Fruit fly (Drosophila melanogaster): ENCODE results near the gene CG15399.

CG15399 gene

DNA sequence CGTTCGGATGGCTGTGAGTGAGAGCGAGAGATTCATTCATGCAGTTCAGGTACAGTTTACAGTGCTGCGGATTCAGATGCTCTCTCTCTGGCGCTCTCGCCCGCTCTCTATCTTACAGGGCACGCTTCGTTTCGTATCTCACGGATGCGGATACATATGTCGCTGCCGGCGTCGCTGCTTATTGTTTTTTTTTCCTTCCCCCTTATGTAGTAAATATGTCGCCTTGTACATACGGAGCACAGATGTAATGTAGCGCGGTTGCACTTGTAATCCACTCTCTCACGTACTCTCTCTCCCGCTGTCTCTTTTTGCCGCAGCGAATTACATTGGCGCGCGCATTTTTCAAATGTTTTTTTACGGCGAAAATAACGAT, 16.3 kb downstream of the CG15399 start (continued):
- TF ChIP-seq ss (GFP tag; optimal IDR thresholded peaks at IDR 0.05) = peak; percentile 71 to 76
- TF ChIP-seq eg (GFP tag; IDR thresholded peaks at IDR 0.05) = no peak

- TF ChIP-seq Eip75B (GFP tag; optimal IDR thresholded peaks at IDR 0.05) = peak; percentile 92
- peak; percentile 84 for TF ChIP-seq fd59A (GFP tag; optimal IDR thresholded peaks at IDR 0.05)
- peak; percentile 35 for TF ChIP-seq fd85E (GFP tag; optimal IDR thresholded peaks at IDR 0.05)
- TF ChIP-seq topi (GFP tag; optimal IDR thresholded peaks at IDR 0.05) = peak; percentile 86
- peak; percentile 69 for TF ChIP-seq CG9139 (GFP tag; optimal IDR thresholded peaks at IDR 0.05)
- peak; percentile 90 for TF ChIP-seq CG6808 (GFP tag; optimal IDR thresholded peaks at IDR 0.05)
- TF ChIP-seq Ets96B (tag; optimal IDR thresholded peaks at IDR 0.05) = peak; percentile 86
- peak; percentile 91 for TF ChIP-seq CG10631 (GFP tag; optimal IDR thresholded peaks at IDR 0.05)
- TF ChIP-seq cyc (GFP tag; optimal IDR thresholded peaks at IDR 0.05) = peak; percentile 64
- peak; percentile 80 to 88 for TF ChIP-seq ss (GFP tag; optimal IDR thresholded peaks at IDR 0.05)
- TF ChIP-seq achi (GFP tag; optimal IDR thresholded peaks at IDR 0.05) = peak; percentile 89
- peak; percentile 81 for TF ChIP-seq CG8632 (GFP tag; optimal IDR thresholded peaks at IDR 0.05)
- peak; percentile 97 for TF ChIP-seq CG32006 (GFP tag; optimal IDR thresholded peaks at IDR 0.05)
- peak; percentile 91 for TF ChIP-seq dac (GFP tag; optimal IDR thresholded peaks at IDR 0.05)
- TF ChIP-seq CG3919 (GFP tag; optimal IDR thresholded peaks at IDR 0.05) = peak; percentile 86
- TF ChIP-seq lz (GFP tag; optimal IDR thresholded peaks at IDR 0.05) = peak; percentile 87
- TF ChIP-seq eg (GFP tag; IDR thresholded peaks at IDR 0.05) = no peak
- TF ChIP-seq CG7368 (GFP tag; optimal IDR thresholded peaks at IDR 0.05) = peak; percentile 74
- peak; percentile 92 for TF ChIP-seq svp (GFP tag)
- peak; percentile 23 for TF ChIP-seq Hr38 (GFP tag; optimal IDR thresholded peaks at IDR 0.05)
- TF ChIP-seq CG8319 (GFP tag; optimal IDR thresholded peaks at IDR 0.05) = peak; percentile 81
- TF ChIP-seq Met (GFP tag; optimal IDR thresholded peaks at IDR 0.05) = peak; percentile 92
- peak; percentile 89 for TF ChIP-seq esn (GFP tag; optimal IDR thresholded peaks at IDR 0.05)
- peak; percentile 89 for TF ChIP-seq pdm3 (GFP tag; optimal IDR thresholded peaks at IDR 0.05)
- no peak for TF ChIP-seq vri (GFP tag; optimal IDR thresholded peaks at IDR 0.05)
- no peak for TF ChIP-seq Gug (GFP tag; IDR thresholded peaks at IDR 0.05)
- no peak for TF ChIP-seq CG15336 (GFP tag; IDR thresholded peaks at IDR 0.05)
- no peak for TF ChIP-seq CG11294 (GFP tag; IDR thresholded peaks at IDR 0.05)
- peak; percentile 95 for TF ChIP-seq CG6276 (GFP tag; optimal IDR thresholded peaks at IDR 0.05)
- peak; percentile 68 for TF ChIP-seq Ets21C (GFP tag; optimal IDR thresholded peaks at IDR 0.05)
- TF ChIP-seq Hr39 (GFP tag; optimal IDR thresholded peaks at IDR 0.05) = peak; percentile 73
- peak; percentile 68 for TF ChIP-seq CG11902 (GFP tag; optimal IDR thresholded peaks at IDR 0.05)
- TF ChIP-seq net (GFP tag; optimal IDR thresholded peaks at IDR 0.05) = peak; percentile 91
- peak; percentile 87 for TF ChIP-seq acj6 (GFP tag; optimal IDR thresholded peaks at IDR 0.05)
- TF ChIP-seq CG11762 (GFP tag; optimal IDR thresholded peaks at IDR 0.05; ENCODE audit: insufficient read depth) = peak; percentile 86
- peak; percentile 89 for TF ChIP-seq spab (GFP tag; optimal IDR thresholded peaks at IDR 0.05)
- TF ChIP-seq salr (GFP tag; optimal IDR thresholded peaks at IDR 0.05) = peak; percentile 68 to 94
- TF ChIP-seq CG6854 (GFP tag; optimal IDR thresholded peaks at IDR 0.05) = peak; percentile 81
- peak; percentile 80 for TF ChIP-seq Blimp-1 (GFP tag; optimal IDR thresholded peaks at IDR 0.05)
- TF ChIP-seq Lpt (GFP tag; optimal IDR thresholded peaks at IDR 0.05) = peak; percentile 67
- peak; percentile 79 for TF ChIP-seq Sox102F (GFP tag; optimal IDR thresholded peaks at IDR 0.05)
- peak; percentile 80 for TF ChIP-seq CG16779 (tag; optimal IDR thresholded peaks at IDR 0.05)
- TF ChIP-seq CG6163 (GFP tag; IDR thresholded peaks at IDR 0.05) = no peak
- peak; percentile 87 for TF ChIP-seq OdsH (GFP tag; optimal IDR thresholded peaks at IDR 0.05)
- TF ChIP-seq Smox (GFP tag; optimal IDR thresholded peaks at IDR 0.05) = peak; percentile 74
- TF ChIP-seq CG6792 (GFP tag; optimal IDR thresholded peaks at IDR 0.05) = peak; percentile 83
- TF ChIP-seq CG1621 (tag; optimal IDR thresholded peaks at IDR 0.05) = peak; percentile 80
- TF ChIP-seq Sox15 (GFP tag; optimal IDR thresholded peaks at IDR 0.05) = peak; percentile 76
Observed at dm6 chr2L:2754437-2755322, 16.9 kb downstream of the CG15399 start.

Measured in whole organism, prepupa.